Worm (Caenorhabditis elegans) whole organism, L2 larva: ENCODE data around the gene farl-11.

Experiments used
- C34F6.9 ChIP-seq: fragments of 150-350 bp; optimal IDR thresholded peaks from 2 replicates; lab custom pipeline; 2014; ENCODE audit warnings: missing biosample characterization, missing genetic modification characterization
- F13H6.1 ChIP-seq: sonication (generic microtip); optimal IDR thresholded peaks from 2 replicates; lab custom pipeline; 2016; ENCODE audit warnings: missing genetic modification characterization, missing compliant biosample characterization
- R02D3.7 ChIP-seq: fragments of 150-350 bp; optimal IDR thresholded peaks from 2 replicates; lab custom pipeline; 2014; ENCODE audit warnings: missing biosample characterization, missing genetic modification characterization
- Y55F3AM.14 ChIP-seq: fragments of 200-800 bp; sonication (Bioruptor generic); optimal IDR thresholded peaks from 2 replicates; lab custom pipeline; 2018; ENCODE audit warnings: mild to moderate bottlenecking, missing genetic modification characterization, missing compliant biosample characterization
- aly-2 ChIP-seq: fragments of 150-350 bp; optimal IDR thresholded peaks from 2 replicates; lab custom pipeline; 2014; ENCODE audit warnings: missing biosample characterization, missing genetic modification characterization
- ama-1 ChIP-seq: fragments of 150-350 bp; optimal IDR thresholded peaks from 2 replicates; lab custom pipeline; 2018; ENCODE audit warnings: inconsistent platforms
- blmp-1 ChIP-seq: sonication (generic microtip); optimal IDR thresholded peaks from 2 replicates; lab custom pipeline; 2017; ENCODE audit warnings: missing genetic modification characterization, mild to moderate bottlenecking, missing compliant biosample characterization, antibody characterized with exemption, moderate library complexity; ENCODE audit not compliant: insufficient read depth
- ceh-82 ChIP-seq: fragments of 150-350 bp; optimal IDR thresholded peaks from 2 replicates; lab custom pipeline; 2014; ENCODE audit warnings: missing biosample characterization, missing genetic modification characterization
- crh-2 ChIP-seq: sonication (generic microtip); optimal IDR thresholded peaks from 2 replicates; lab custom pipeline; 2017; ENCODE audit warnings: missing biosample characterization, missing genetic modification characterization
- dmd-4 ChIP-seq: sonication (generic microtip); optimal IDR thresholded peaks from 2 replicates; lab custom pipeline; 2017; ENCODE audit warnings: missing biosample characterization, missing genetic modification characterization
- egl-27 ChIP-seq: sonication (generic microtip); optimal IDR thresholded peaks from 3 replicates; lab custom pipeline; 2017; ENCODE audit warnings: missing biosample characterization, missing genetic modification reagents, missing genetic modification characterization
- elt-3 ChIP-seq: sonication (generic microtip); optimal IDR thresholded peaks from 2 replicates; lab custom pipeline; 2017; ENCODE audit warnings: missing biosample characterization, missing genetic modification characterization
- fos-1 ChIP-seq: fragments of 150-350 bp; optimal IDR thresholded peaks from 2 replicates; lab custom pipeline; 2014; ENCODE audit warnings: missing biosample characterization, missing genetic modification characterization
- gmeb-1 ChIP-seq: fragments of 150-350 bp; optimal IDR thresholded peaks from 2 replicates; lab custom pipeline; 2014; ENCODE audit warnings: missing biosample characterization, missing genetic modification characterization
- lin-11 ChIP-seq: fragments of 150-350 bp; sonication (generic microtip); optimal IDR thresholded peaks from 2 replicates; lab custom pipeline; 2014; ENCODE audit warnings: missing biosample characterization, missing genetic modification characterization, inconsistent platforms, mixed read lengths
- lin-13 ChIP-seq: fragments of 150-350 bp; optimal IDR thresholded peaks from 2 replicates; lab custom pipeline; 2014; ENCODE audit warnings: missing biosample characterization, missing genetic modification reagents, missing genetic modification characterization
- lin-39 ChIP-seq: fragments of 150-350 bp; optimal IDR thresholded peaks from 2 replicates; lab custom pipeline; 2014; ENCODE audit warnings: missing biosample characterization, missing genetic modification reagents, missing genetic modification characterization
- lsy-2 ChIP-seq, 2 experiments: fragments of 150-350 bp in 1 of 2; sonication (generic microtip) in 1 of 2; optimal IDR thresholded peaks; 2 replicates each; lab custom pipeline; 2014 to 2017; ENCODE audit warnings: missing biosample characterization in 2 of 2, missing genetic modification characterization in 2 of 2
- mab-5 ChIP-seq: fragments of 150-350 bp; optimal IDR thresholded peaks from 2 replicates; lab custom pipeline; 2014; ENCODE audit warnings: missing biosample characterization, missing genetic modification characterization
- mbf-1 ChIP-seq: sonication (generic microtip); optimal IDR thresholded peaks from 2 replicates; lab custom pipeline; 2017; ENCODE audit warnings: missing biosample characterization, missing genetic modification characterization
- mdl-1 ChIP-seq, 2 experiments: fragments of 150-350 bp in 1 of 2; sonication (generic microtip) in 1 of 2; optimal IDR thresholded peaks; 2 replicates each; lab custom pipeline; 2017; ENCODE audit warnings: missing biosample characterization in 2 of 2, missing genetic modification characterization in 2 of 2
- nhr-10 ChIP-seq: sonication (generic microtip); optimal IDR thresholded peaks from 2 replicates; lab custom pipeline; 2017; ENCODE audit warnings: missing biosample characterization, missing genetic modification characterization
- nhr-21 ChIP-seq: fragments of 150-350 bp; optimal IDR thresholded peaks from 2 replicates; lab custom pipeline; 2014; ENCODE audit warnings: missing biosample characterization, missing genetic modification characterization
- nhr-23 ChIP-seq: fragments of 150-350 bp; optimal IDR thresholded peaks from 2 replicates; lab custom pipeline; 2014; ENCODE audit warnings: missing biosample characterization, missing genetic modification reagents, missing genetic modification characterization
- nhr-237 ChIP-seq: fragments of 150-350 bp; optimal IDR thresholded peaks from 2 replicates; lab custom pipeline; 2014; ENCODE audit warnings: missing biosample characterization, missing genetic modification characterization
- nhr-25 ChIP-seq: fragments of 150-350 bp; sonication (generic microtip); optimal IDR thresholded peaks from 3 replicates; lab custom pipeline; 2014; ENCODE audit warnings: missing biosample characterization, missing genetic modification characterization
- nhr-6 ChIP-seq: fragments of 150-350 bp; optimal IDR thresholded peaks from 2 replicates; lab custom pipeline; 2014; ENCODE audit warnings: missing biosample characterization, missing genetic modification characterization
- nhr-77 ChIP-seq: fragments of 150-350 bp; optimal IDR thresholded peaks from 2 replicates; lab custom pipeline; 2014; ENCODE audit warnings: missing biosample characterization, missing genetic modification characterization
- peb-1 ChIP-seq: fragments of 150-350 bp; optimal IDR thresholded peaks from 2 replicates; lab custom pipeline; 2014; ENCODE audit warnings: missing biosample characterization, missing genetic modification characterization
- sem-4 ChIP-seq: fragments of 150-350 bp; optimal IDR thresholded peaks from 2 replicates; lab custom pipeline; 2014; ENCODE audit warnings: missing biosample characterization, missing genetic modification reagents, missing genetic modification characterization
- sma-3 ChIP-seq: sonication (generic microtip); optimal IDR thresholded peaks from 2 replicates; lab custom pipeline; 2016; ENCODE audit warnings: missing genetic modification reagents, missing genetic modification characterization, missing compliant biosample characterization
- sma-9 ChIP-seq, 2 experiments: fragments of 150-350 bp in 1 of 2; sonication (generic microtip) in 1 of 2; optimal IDR thresholded peaks; 2 replicates each; lab custom pipeline; 2014 to 2016; ENCODE audit warnings: missing genetic modification characterization in 2 of 2, mild to moderate bottlenecking in 1 of 2, missing biosample characterization in 1 of 2, missing compliant biosample characterization in 1 of 2, missing genetic modification reagents in 1 of 2, moderate library complexity in 1 of 2
- snpc-4 ChIP-seq: fragments of 150-350 bp; optimal IDR thresholded peaks from 2 replicates; lab custom pipeline; 2014; ENCODE audit warnings: missing biosample characterization, missing genetic modification characterization
- unc-39 ChIP-seq: fragments of 150-350 bp; optimal IDR thresholded peaks from 2 replicates; lab custom pipeline; 2014; ENCODE audit warnings: missing biosample characterization, missing genetic modification characterization
- unc-55 ChIP-seq: fragments of 150-350 bp; sonication (generic microtip); optimal IDR thresholded peaks from 3 replicates; lab custom pipeline; 2014; ENCODE audit warnings: missing biosample characterization, missing genetic modification reagents, missing genetic modification characterization
- ztf-1 ChIP-seq: fragments of 200-800 bp; sonication (Bioruptor generic); conservative IDR thresholded peaks from 2 replicates; pipeline ENCODE4 v1.3.6; 2022; ENCODE audit warnings: missing genetic modification characterization, missing compliant biosample characterization
- ztf-11 ChIP-seq: sonication (generic microtip); optimal IDR thresholded peaks from 2 replicates; lab custom pipeline; 2017; ENCODE audit warnings: missing biosample characterization, missing genetic modification characterization

The farl-11 gene

DNA sequence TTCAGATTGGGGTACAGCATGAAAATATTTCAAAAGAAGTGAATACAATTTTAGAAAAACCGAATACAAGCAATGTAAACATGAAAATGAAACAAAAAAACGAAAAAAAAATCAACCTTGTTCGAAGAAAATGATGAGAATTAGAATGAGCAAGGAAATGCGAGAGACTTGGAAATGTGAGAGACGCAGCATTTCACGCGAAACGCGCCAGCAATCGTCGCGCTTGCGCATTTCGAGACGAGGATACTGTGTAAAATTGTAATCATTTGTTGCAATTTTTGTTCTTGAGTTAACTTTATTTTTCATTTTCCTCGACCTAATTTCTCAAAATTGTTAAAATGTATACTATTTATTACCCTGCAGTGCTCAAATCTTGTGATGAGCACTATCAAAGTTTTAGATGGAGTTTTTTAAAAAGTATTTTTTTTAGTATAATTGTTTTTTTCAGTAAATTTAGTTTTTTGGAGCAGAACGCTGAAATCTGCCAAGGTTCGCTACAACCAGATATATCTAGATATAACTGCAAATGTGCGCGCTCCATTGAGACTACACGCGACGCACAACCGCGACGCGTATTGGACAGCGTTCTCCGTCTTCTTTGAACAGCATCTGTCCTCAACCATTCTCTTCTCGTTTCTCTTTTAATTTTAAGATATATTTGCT lies 47.3 kb upstream of the farl-11 start, which contains the start of gene fust-1 (continued):
- TF ChIP-seq elt-3 (tag; lab: Kevin White, UChicago) (no peak), C34F6.9 (peak; percentile 99), gmeb-1 (tag; lab: Kevin White, UChicago) (peak; percentile 93), R02D3.7 (tag; lab: Kevin White, UChicago) (peak; percentile 74), ceh-82 (peak; percentile 69), nhr-23 (tag; lab: Kevin White, UChicago) (no peak), sma-3 (GFP tag; lab: Kevin White, UChicago) (peak; percentile 96), nhr-21 (peak; percentile 94), dmd-4 (tag; lab: Kevin White, UChicago) (peak; percentile 67), nhr-237 (tag; lab: Kevin White, UChicago) (peak; percentile 72), nhr-10 (tag; lab: Kevin White, UChicago) (peak; percentile 79), lin-11 (tag; lab: Kevin White, UChicago) (peak; percentile 94), blmp-1 (tag; lab: Kevin White, UChicago) (peak; percentile 56), fos-1 (tag; lab: Kevin White, UChicago) (peak; percentile 91)

DNA sequence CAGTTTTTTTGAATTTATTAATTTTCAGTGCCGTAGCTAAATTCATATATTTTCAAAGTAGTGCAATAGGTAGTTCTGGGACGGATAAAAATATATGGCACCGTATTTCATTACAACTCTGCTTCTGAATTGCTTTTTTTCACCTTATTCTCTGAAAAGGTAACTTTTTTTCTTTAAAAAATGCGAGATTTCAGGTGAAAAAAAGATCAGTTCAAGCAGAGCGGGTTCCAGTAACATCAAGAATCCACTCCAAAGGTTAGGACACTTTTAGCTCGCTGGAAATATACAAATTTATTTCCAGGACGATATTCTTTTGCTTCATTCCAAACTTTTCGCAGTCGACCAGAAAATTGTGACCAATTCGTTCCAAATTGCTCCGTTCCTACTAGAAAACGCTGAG lies 43.3 kb upstream of the farl-11 start, which contains the start of gene T07F8.1:
Gene T07F8.1, plus strand, starts transcription at position 301 of the 400 bp plus-strand sequence.
- no peak for TF ChIP-seq ztf-11 (tag; lab: Kevin White, UChicago)
- TF ChIP-seq, all 48 proteins: peak for 0

DNA sequence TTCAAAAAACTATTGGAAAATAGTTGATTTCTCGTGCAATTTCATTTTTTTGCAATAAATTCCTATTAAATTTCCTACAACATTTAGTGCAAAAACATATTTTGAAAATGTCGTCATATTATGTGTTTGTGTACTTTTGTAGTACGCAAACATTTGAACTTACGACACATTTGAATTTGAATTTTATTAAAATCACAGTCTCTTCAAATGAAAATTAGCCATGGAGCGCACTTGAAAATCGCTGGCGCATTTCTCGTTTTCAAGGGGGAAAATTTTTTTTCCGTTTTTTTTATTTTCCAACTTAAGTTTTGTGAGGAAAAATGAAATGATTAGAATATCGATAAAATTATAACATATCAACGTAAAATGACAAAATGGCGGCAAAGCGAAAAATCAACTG lies 42.7 kb upstream of the farl-11 start:
- TF ChIP-seq ceh-82 (no peak), egl-27 (tag; lab: Kevin White, UChicago) (no peak), crh-2 (peak; percentile 29), gmeb-1 (tag; lab: Kevin White, UChicago) (peak; percentile 29), C34F6.9 (peak; percentile 62), mdl-1 (tag; optimal IDR thresholded peaks at IDR 0.05; lab: Kevin White, UChicago) (no peak), nhr-25 (tag; lab: Kevin White, UChicago) (peak; percentile 28), elt-3 (tag; lab: Kevin White, UChicago) (no peak), lin-39 (tag; lab: Kevin White, UChicago) (no peak), unc-39 (no peak), lsy-2 (tag; optimal IDR thresholded peaks at IDR 0.05; lab: Kevin White, UChicago) (peak; percentile 14 to 80), lin-13 (peak; percentile 39), nhr-77 (tag; lab: Kevin White, UChicago) (no peak)

DNA sequence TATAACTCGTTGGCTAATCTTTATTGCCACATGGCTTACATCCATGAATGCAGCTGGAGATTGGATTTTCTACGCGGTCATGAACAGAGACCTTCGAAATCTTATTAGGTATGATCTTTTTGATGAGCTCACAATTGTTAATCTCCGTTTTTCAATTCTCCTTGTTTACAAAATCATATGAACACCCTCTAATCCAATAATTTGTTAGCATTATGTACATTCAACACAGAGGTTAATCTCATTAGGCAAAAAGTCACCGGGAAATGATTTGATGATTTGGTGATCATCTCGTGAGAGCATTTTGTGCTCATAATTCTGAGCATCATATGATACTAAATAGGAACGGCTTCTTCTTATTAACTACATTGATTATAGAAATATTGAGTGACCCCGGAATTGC lies 41.4 kb upstream of the farl-11 start:
- TF ChIP-seq mab-5 (tag; lab: Kevin White, UChicago) (no peak), sem-4 (tag; lab: Kevin White, UChicago) (no peak), Y55F3AM.14 (GFP tag; lab: Kevin White, UChicago) (no peak), ama-1 (lab: Kevin White, UChicago) (no peak), ceh-82 (no peak), nhr-6 (tag; lab: Kevin White, UChicago) (no peak), peb-1 (no peak), snpc-4 (tag; lab: Kevin White, UChicago) (no peak), aly-2 (no peak), lin-39 (tag; lab: Kevin White, UChicago) (no peak), sma-9 (GFP tag; optimal IDR thresholded peaks at IDR 0.05; lab: Kevin White, UChicago) (no peak), sma-9 (tag; optimal IDR thresholded peaks at IDR 0.05; lab: Kevin White, UChicago) (no peak), F13H6.1 (no peak), mbf-1 (tag; lab: Kevin White, UChicago) (no peak), nhr-25 (tag; lab: Kevin White, UChicago) (no peak), lin-13 (no peak), ztf-1 (no peak), crh-2 (no peak), lsy-2 (tag; optimal IDR thresholded peaks at IDR 0.05; lab: Kevin White, UChicago) (no peak), unc-55 (GFP tag; lab: Kevin White, UChicago) (no peak), blmp-1 (tag; lab: Kevin White, UChicago) (no peak)
